Fruit fly (Drosophila melanogaster) whole organism, embryonic: Measurements from ENCODE around the gene CG10651.

Experiments used
- Abd-B ChIP-seq: fragments of 200-800 bp; sonication (Bioruptor generic); optimal IDR thresholded peaks from 2 replicates; lab custom pipeline; 2018; ENCODE audit warnings: missing biosample characterization, mild to moderate bottlenecking, missing genetic modification characterization, moderate library complexity
- CG10147 ChIP-seq: fragments of 200-800 bp; sonication (Bioruptor generic); optimal IDR thresholded peaks from 2 replicates; lab custom pipeline; 2019; ENCODE audit warnings: missing biosample characterization, mild to moderate bottlenecking, missing genetic modification characterization, moderate library complexity
- CG10654 ChIP-seq: fragments of 200-800 bp; sonication (Bioruptor generic); optimal IDR thresholded peaks from 2 replicates; lab custom pipeline; 2016; ENCODE audit warnings: missing biosample characterization, missing genetic modification characterization
- CG11093 ChIP-seq: fragments of 200-800 bp; sonication (Bioruptor generic); IDR thresholded peaks from 3 replicates; pipeline ENCODE4 v1.3.6; 2022; ENCODE audit warnings: missing biosample characterization, missing genetic modification characterization
- CG11247 ChIP-seq: fragments of 200-800 bp; sonication (Bioruptor generic); IDR thresholded peaks from 2 replicates; pipeline ENCODE4 v1.3.6; 2022; ENCODE audit warnings: missing biosample characterization, missing genetic modification characterization
- CG1647 ChIP-seq: fragments of 200-800 bp; sonication (Bioruptor generic); optimal IDR thresholded peaks from 3 replicates; lab custom pipeline; 2016; ENCODE audit warnings: missing biosample characterization, missing genetic modification characterization
- CG17186 ChIP-seq: fragments of 200-800 bp; sonication (Bioruptor generic); optimal IDR thresholded peaks from 3 replicates; lab custom pipeline; 2017; ENCODE audit warnings: missing biosample characterization, missing genetic modification reagents, missing genetic modification characterization
- CG17568 ChIP-seq: fragments of 200-800 bp; sonication (Bioruptor generic); optimal IDR thresholded peaks from 2 replicates; lab custom pipeline; 2018; ENCODE audit warnings: missing biosample characterization, mild to moderate bottlenecking, missing genetic modification characterization, moderate library complexity
- CG18599 ChIP-seq: fragments of 200-800 bp; sonication (Bioruptor generic); optimal IDR thresholded peaks from 3 replicates; lab custom pipeline; 2017; ENCODE audit warnings: missing biosample characterization, missing genetic modification characterization, mild to moderate bottlenecking, moderate library complexity, missing genetic modification reagents
- CG30431 ChIP-seq: fragments of 200-800 bp; sonication (Bioruptor generic); optimal IDR thresholded peaks from 2 replicates; lab custom pipeline; 2017; ENCODE audit warnings: missing biosample characterization, missing genetic modification characterization
- CG3281 ChIP-seq: fragments of 200-800 bp; sonication (Bioruptor generic); optimal IDR thresholded peaks from 3 replicates; lab custom pipeline; 2017; ENCODE audit warnings: missing biosample characterization, mild to moderate bottlenecking, missing genetic modification characterization
- CG3995 ChIP-seq: fragments of 200-800 bp; sonication (Bioruptor generic); optimal IDR thresholded peaks from 3 replicates; lab custom pipeline; 2016; ENCODE audit warnings: missing biosample characterization, missing genetic modification characterization
- CG4617 ChIP-seq: fragments of 200-800 bp; sonication (Bioruptor generic); optimal IDR thresholded peaks from 3 replicates; lab custom pipeline; 2016; ENCODE audit warnings: missing biosample characterization, missing genetic modification characterization, borderline replicate concordance
- CG4854 ChIP-seq: fragments of 200-800 bp; sonication (Bioruptor generic); optimal IDR thresholded peaks from 2 replicates; lab custom pipeline; 2016; ENCODE audit warnings: missing biosample characterization, missing genetic modification characterization, inconsistent platforms
- CG6689 ChIP-seq: fragments of 200-800 bp; sonication (Bioruptor generic); IDR thresholded peaks from 2 replicates; pipeline ENCODE4 v1.3.6; 2022; ENCODE audit warnings: missing biosample characterization, missing genetic modification characterization
- CG8924 ChIP-seq: fragments of 200-800 bp; optimal IDR thresholded peaks from 3 replicates; lab custom pipeline; 2019; ENCODE audit warnings: missing biosample characterization, mild to moderate bottlenecking, missing genetic modification characterization, moderate library complexity
- CHES-1-like ChIP-seq: fragments of 200-800 bp; sonication (Bioruptor generic); optimal IDR thresholded peaks from 2 replicates; lab custom pipeline; 2016; ENCODE audit warnings: missing biosample characterization, missing genetic modification characterization
- D19B ChIP-seq: fragments of 200-800 bp; sonication (Bioruptor generic); optimal IDR thresholded peaks from 2 replicates; lab custom pipeline; 2017; ENCODE audit warnings: missing biosample characterization, mild to moderate bottlenecking, missing genetic modification characterization
- Dek ChIP-seq: fragments of 200-800 bp; sonication (Bioruptor generic); optimal IDR thresholded peaks from 3 replicates; lab custom pipeline; 2019; ENCODE audit warnings: missing biosample characterization, mild to moderate bottlenecking, missing genetic modification characterization, moderate library complexity
- Hand ChIP-seq: fragments of 200-800 bp; sonication (Bioruptor generic); optimal IDR thresholded peaks from 2 replicates; lab custom pipeline; 2017; ENCODE audit warnings: mild to moderate bottlenecking, missing biosample characterization, missing genetic modification reagents, missing genetic modification characterization
- HmgD ChIP-seq: fragments of 200-800 bp; sonication (Bioruptor generic); optimal IDR thresholded peaks from 3 replicates; lab custom pipeline; 2016; ENCODE audit warnings: missing biosample characterization, missing genetic modification characterization
- Hmr ChIP-seq: fragments of 200-800 bp; sonication (Bioruptor generic); optimal IDR thresholded peaks from 3 replicates; lab custom pipeline; 2017; ENCODE audit warnings: mild to moderate bottlenecking, missing biosample characterization, missing genetic modification reagents, missing genetic modification characterization
- Hsf ChIP-seq: fragments of 200-800 bp; sonication (Bioruptor generic); optimal IDR thresholded peaks from 3 replicates; lab custom pipeline; 2016; ENCODE audit warnings: missing biosample characterization, missing genetic modification characterization
- NC2α ChIP-seq: fragments of 200-800 bp; sonication (Bioruptor generic); optimal IDR thresholded peaks from 2 replicates; lab custom pipeline; 2016; ENCODE audit warnings: missing biosample characterization, missing genetic modification characterization
- Scr ChIP-seq: fragments of 200-800 bp; sonication (Bioruptor generic); IDR thresholded peaks from 2 replicates; pipeline ENCODE4 v1.3.6; 2022; ENCODE audit warnings: missing biosample characterization, missing genetic modification characterization; ENCODE audit not compliant: partially characterized antibody
- Side ChIP-seq: fragments of 200-800 bp; sonication (Bioruptor generic); optimal IDR thresholded peaks from 2 replicates; lab custom pipeline; 2016; ENCODE audit warnings: missing biosample characterization, missing genetic modification characterization
- Sox100B ChIP-seq: fragments of 200-800 bp; sonication (Bioruptor generic); optimal IDR thresholded peaks from 3 replicates; lab custom pipeline; 2018; ENCODE audit warnings: missing biosample characterization, mild to moderate bottlenecking, missing genetic modification characterization
- Xbp1 ChIP-seq: fragments of 200-800 bp; sonication (Bioruptor generic); optimal IDR thresholded peaks from 3 replicates; lab custom pipeline; 2016; ENCODE audit warnings: missing biosample characterization, mild to moderate bottlenecking, missing genetic modification characterization
- bcd ChIP-seq: fragments of 200-800 bp; sonication (Bioruptor generic); optimal IDR thresholded peaks from 2 replicates; lab custom pipeline; 2017; ENCODE audit warnings: missing biosample characterization, mild to moderate bottlenecking, missing genetic modification characterization
- bigmax ChIP-seq: fragments of 200-800 bp; sonication (Bioruptor generic); optimal IDR thresholded peaks from 2 replicates; lab custom pipeline; 2018; ENCODE audit warnings: missing biosample characterization, mild to moderate bottlenecking, missing genetic modification characterization
- br ChIP-seq: fragments of >200 bp; optimal IDR thresholded peaks from 2 replicates; lab custom pipeline; 2017
- cas ChIP-seq: fragments of 200-800 bp; sonication (Bioruptor generic); IDR thresholded peaks from 2 replicates; pipeline ENCODE4 v1.3.6; 2022; ENCODE audit warnings: missing biosample characterization, missing genetic modification characterization
- ems ChIP-seq: fragments of 200-800 bp; sonication (Bioruptor generic); optimal IDR thresholded peaks from 3 replicates; lab custom pipeline; 2016; ENCODE audit warnings: missing biosample characterization, missing genetic modification characterization
- fru ChIP-seq: fragments of >200 bp; optimal IDR thresholded peaks from 2 replicates; lab custom pipeline; 2017
- ind ChIP-seq: fragments of 200-800 bp; sonication (Bioruptor generic); optimal IDR thresholded peaks from 3 replicates; lab custom pipeline; 2016; ENCODE audit warnings: missing biosample characterization, missing genetic modification characterization
- lola ChIP-seq, 3 experiments: fragments of >200 bp in 2 of 3; fragments of 200-800 bp in 1 of 3; sonication (Bioruptor generic) in 1 of 3; optimal IDR thresholded peaks; 2 replicates each; lab custom pipeline; 2017 to 2019; ENCODE audit warnings: missing biosample characterization in 3 of 3, missing genetic modification characterization in 3 of 3, mild to moderate bottlenecking in 1 of 3, moderate library complexity in 1 of 3
- lov ChIP-seq, 2 experiments: fragments of 200-800 bp in 1 of 2; fragments of >200 bp in 1 of 2; sonication (Bioruptor generic) in 1 of 2; IDR thresholded peaks in 1 of 2; optimal IDR thresholded peaks in 1 of 2; 2 replicates in 1 of 2; 3 replicates in 1 of 2; pipeline versions ENCODE4 v1.3.6 to Lab custom; 2017 to 2022; ENCODE audit warnings: missing biosample characterization in 1 of 2, missing genetic modification characterization in 1 of 2
- mirr ChIP-seq: fragments of 200-800 bp; sonication (Bioruptor generic); optimal IDR thresholded peaks from 3 replicates; lab custom pipeline; 2018; ENCODE audit warnings: missing biosample characterization, mild to moderate bottlenecking, missing genetic modification characterization
- oc ChIP-seq: fragments of 200-800 bp; sonication (Bioruptor generic); optimal IDR thresholded peaks from 2 replicates; lab custom pipeline; 2018; ENCODE audit warnings: missing biosample characterization, mild to moderate bottlenecking, missing genetic modification characterization, moderate library complexity
- pnt ChIP-seq: fragments of 200-800 bp; sonication (Bioruptor generic); optimal IDR thresholded peaks from 3 replicates; lab custom pipeline; 2016; ENCODE audit warnings: missing biosample characterization, missing genetic modification characterization
- salm ChIP-seq: fragments of 200-800 bp; sonication (Bioruptor generic); optimal IDR thresholded peaks from 2 replicates; lab custom pipeline; 2018; ENCODE audit warnings: missing biosample characterization, mild to moderate bottlenecking, missing genetic modification characterization
- sc ChIP-seq, 3 experiments: fragments of >200 bp in 2 of 3; fragments of 200-800 bp in 1 of 3; sonication (Bioruptor generic) in 1 of 3; optimal IDR thresholded peaks; 2 replicates in 2 of 3; 3 replicates in 1 of 3; lab custom pipeline; 2017; ENCODE audit warnings: mild to moderate bottlenecking in 1 of 3, missing biosample characterization in 1 of 3, missing genetic modification characterization in 1 of 3, missing genetic modification reagents in 1 of 3
- shn ChIP-seq: fragments of 200-800 bp; sonication (Bioruptor generic); optimal IDR thresholded peaks from 3 replicates; lab custom pipeline; 2016; ENCODE audit warnings: missing biosample characterization, missing genetic modification characterization
- sisA ChIP-seq: fragments of 200-800 bp; sonication (Bioruptor generic); IDR thresholded peaks from 2 replicates; pipeline ENCODE4 v1.3.6; 2022; ENCODE audit warnings: missing biosample characterization, missing genetic modification characterization
- sug ChIP-seq: fragments of 200-800 bp; optimal IDR thresholded peaks from 2 replicates; lab custom pipeline; 2019; ENCODE audit warnings: missing biosample characterization, mild to moderate bottlenecking, missing genetic modification characterization, moderate library complexity
- tup ChIP-seq: fragments of 200-800 bp; sonication (Bioruptor generic); optimal IDR thresholded peaks from 2 replicates; lab custom pipeline; 2016; ENCODE audit warnings: missing biosample characterization, mild to moderate bottlenecking, missing genetic modification characterization, moderate library complexity
- unc-4 ChIP-seq: fragments of 200-800 bp; sonication (Bioruptor generic); IDR thresholded peaks from 2 replicates; pipeline ENCODE4 v1.3.6; 2022; ENCODE audit warnings: missing biosample characterization, missing genetic modification characterization; ENCODE audit not compliant: partially characterized antibody
- vnd ChIP-seq: fragments of 200-800 bp; sonication (Bioruptor generic); IDR thresholded peaks from 3 replicates; pipeline ENCODE4 v1.3.6; 2022; ENCODE audit warnings: missing biosample characterization, missing genetic modification characterization; ENCODE audit not compliant: partially characterized antibody
- zen2 ChIP-seq: fragments of 200-800 bp; sonication (Bioruptor generic); IDR thresholded peaks from 3 replicates; pipeline ENCODE4 v1.3.6; 2022; ENCODE audit warnings: missing biosample characterization, missing genetic modification characterization; ENCODE audit not compliant: partially characterized antibody
- zf30C ChIP-seq: fragments of 200-800 bp; sonication (Bioruptor generic); optimal IDR thresholded peaks from 3 replicates; lab custom pipeline; 2018; ENCODE audit warnings: missing biosample characterization, mild to moderate bottlenecking, missing genetic modification characterization

The CG10651 gene

DNA sequence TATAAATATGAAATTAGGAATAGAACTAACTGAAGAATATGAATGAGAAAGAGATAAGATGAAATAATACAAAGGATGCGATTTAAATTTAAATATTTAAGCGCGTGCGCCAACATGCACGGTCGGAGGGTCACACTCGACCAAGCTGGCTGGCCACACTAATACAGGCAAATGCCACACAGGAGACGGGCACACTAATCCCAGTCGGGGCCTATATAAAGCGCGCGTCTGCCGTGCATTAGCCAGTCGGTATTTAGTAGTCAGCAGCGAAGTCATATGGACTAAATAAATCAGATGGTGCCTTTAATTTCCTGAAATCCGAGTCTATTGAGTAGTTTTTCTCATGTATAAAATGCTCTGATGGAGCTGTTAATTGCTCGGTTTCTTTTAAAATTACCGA, 13.6 kb upstream of the CG10651 start (continued):
- TF ChIP-seq cas = no peak
- TF ChIP-seq sug (tag; lab: Kevin White, UChicago) = no peak
- TF ChIP-seq CG10147 (GFP tag; lab: Kevin White, UChicago) = no peak
- TF ChIP-seq D19B = no peak
- no peak for TF ChIP-seq CG17568
- no peak for TF ChIP-seq br (lab: Kevin White, UChicago)
- no peak for TF ChIP-seq CG4854 (GFP tag; lab: Kevin White, UChicago)
- TF ChIP-seq CHES-1-like (GFP tag; lab: Kevin White, UChicago) = no peak
- TF ChIP-seq mirr = no peak
- peak; percentile 52; the same call in 2 of the 3 replicates for TF ChIP-seq zen2 (GFP tag; lab: Robert Waterston, UW)
- no peak for TF ChIP-seq CG1647
- no peak for TF ChIP-seq ind (GFP tag; lab: Kevin White, UChicago)
- peak; percentile 38; the same call in 1 of the 2 replicates for TF ChIP-seq Scr (GFP tag; lab: Robert Waterston, UW)
- TF ChIP-seq CG10654 (GFP tag; lab: Kevin White, UChicago) = no peak
- TF ChIP-seq CG4617 (GFP tag; lab: Kevin White, UChicago) = no peak
- no peak for TF ChIP-seq Dek (tag; lab: Kevin White, UChicago)
- no peak for TF ChIP-seq Hsf (GFP tag; lab: Kevin White, UChicago)
- TF ChIP-seq fru (lab: Kevin White, UChicago) = no peak
- no peak for TF ChIP-seq Abd-B (GFP tag; lab: Kevin White, UChicago)
- TF ChIP-seq CG3995 (GFP tag; lab: Kevin White, UChicago) = no peak
- no peak for TF ChIP-seq unc-4 (GFP tag; lab: Robert Waterston, UW)
- TF ChIP-seq vnd (GFP tag; lab: Robert Waterston, UW) = no peak
- peak; percentile 65 for TF ChIP-seq NC2α (GFP tag; lab: Kevin White, UChicago)
- TF ChIP-seq oc (tag; lab: Kevin White, UChicago) = peak; percentile 17
- no peak for TF ChIP-seq CG8924 (tag; lab: Kevin White, UChicago)
- no peak for TF ChIP-seq bigmax (GFP tag; lab: Kevin White, UChicago)
- TF ChIP-seq Side (GFP tag; lab: Kevin White, UChicago) = no peak
- TF ChIP-seq CG18599 = no peak
- no peak for TF ChIP-seq CG3281
- no peak for TF ChIP-seq Xbp1 (GFP tag; lab: Kevin White, UChicago)
- peak; percentile 70 for TF ChIP-seq Hmr (GFP tag; lab: Kevin White, UChicago)
- TF ChIP-seq shn (GFP tag; lab: Kevin White, UChicago) = no peak
- peak; percentile 29 for TF ChIP-seq HmgD (GFP tag; lab: Kevin White, UChicago)
- no peak for TF ChIP-seq zf30C (GFP tag; lab: Kevin White, UChicago)
- peak; percentile 4 for TF ChIP-seq bcd (GFP tag; lab: Kevin White, UChicago)
- TF ChIP-seq CG6689 (GFP tag; lab: Robert Waterston, UW) = no peak
- TF ChIP-seq CG30431 (GFP tag; lab: Kevin White, UChicago) = no peak
- TF ChIP-seq Hand (GFP tag; lab: Kevin White, UChicago) = no peak
- TF ChIP-seq sc (optimal IDR thresholded peaks at IDR 0.05; lab: Kevin White, UChicago) = no peak
- TF ChIP-seq sc (GFP tag; optimal IDR thresholded peaks at IDR 0.05; lab: Kevin White, UChicago) = no peak
- no peak for TF ChIP-seq salm
- no peak for TF ChIP-seq CG11093 (GFP tag; lab: Robert Waterston, UW)
- peak; percentile 46 for TF ChIP-seq CG17186
- no peak for TF ChIP-seq pnt (GFP tag; lab: Kevin White, UChicago)
- TF ChIP-seq Sox100B (GFP tag; lab: Kevin White, UChicago) = no peak
- TF ChIP-seq lola (GFP tag; optimal IDR thresholded peaks at IDR 0.05; lab: Kevin White, UChicago) = no peak
- no peak; the same call in 1 of the 2 replicates for TF ChIP-seq sisA (GFP tag; lab: Robert Waterston, UW)
- no peak for TF ChIP-seq lov (optimal IDR thresholded peaks at IDR 0.05; lab: Kevin White, UChicago)
- TF ChIP-seq lov (GFP tag; IDR thresholded peaks at IDR 0.05; lab: Robert Waterston, UW) = peak; percentile 67; the same call in 1 of the 3 replicates
- no peak for TF ChIP-seq ems
- no peak for TF ChIP-seq CG11247 (GFP tag; lab: Robert Waterston, UW)
- TF ChIP-seq tup (GFP tag; lab: Kevin White, UChicago) = no peak
